Worm (Caenorhabditis elegans): ENCODE results near the gene prdx-3.
"Not testable (repeated sequence)": the region's sequence is repeated elsewhere in the genome, so short reads cannot be mapped to it uniquely, and the experiment has no call there.

DNA sequence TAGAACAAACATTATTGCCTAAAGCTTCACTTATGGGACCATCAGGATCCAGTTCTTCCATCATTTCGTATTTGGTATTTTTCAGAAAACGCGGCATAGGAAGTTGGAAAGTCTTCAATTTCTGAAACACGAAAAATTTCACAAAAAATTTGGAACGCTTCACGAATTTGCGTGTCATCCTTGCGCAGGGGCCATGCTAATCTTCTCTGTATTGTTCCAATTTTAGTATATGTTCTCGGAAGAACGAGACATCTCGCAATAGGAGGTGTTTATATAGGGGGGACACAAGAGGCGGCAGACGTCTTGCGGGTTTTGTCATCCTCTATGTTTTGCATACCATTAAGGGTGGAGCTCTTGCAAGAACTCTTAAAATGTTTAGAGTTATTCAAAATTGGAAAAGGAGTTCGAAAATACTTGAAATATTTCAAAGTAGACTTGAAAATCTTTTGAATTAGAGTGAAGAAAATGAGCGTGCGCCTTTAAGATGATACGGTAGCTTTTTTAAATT is 19.5 kb downstream of the prdx-3 start:
- TF ChIP-seq nhr-76, unc-39 (tag; optimal IDR thresholded peaks at IDR 0.05): not testable (repeated sequence)

Measured in whole organism, L3 larva.